Worm (Caenorhabditis elegans): ENCODE results near the gene Y47D7A.19.

DNA sequence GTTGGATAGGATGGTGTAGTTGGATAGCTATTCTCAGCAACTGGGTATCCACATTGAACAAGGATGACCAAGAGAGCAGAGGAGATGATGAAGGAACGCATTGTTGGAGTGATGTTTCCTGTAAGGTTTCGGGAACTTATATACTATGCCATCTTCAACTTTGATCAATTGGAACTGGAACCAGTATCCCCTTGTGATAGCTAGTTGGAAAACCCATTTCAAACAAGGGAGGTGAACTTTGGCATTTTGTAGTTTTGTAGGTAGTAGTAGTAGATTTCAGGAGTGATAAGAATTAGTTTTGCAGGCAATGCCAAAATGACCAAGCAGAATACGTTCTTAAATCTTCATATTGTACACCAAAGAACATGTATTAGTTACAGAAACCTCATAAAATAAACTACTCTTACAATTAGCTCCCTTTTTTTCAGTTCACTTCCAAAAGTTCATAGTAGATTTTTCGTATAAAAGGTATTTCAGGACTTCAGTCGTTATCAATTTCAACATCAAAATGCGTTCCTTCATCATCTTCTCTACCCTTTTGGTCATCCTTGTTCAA lies 4.3 kb upstream of the Y47D7A.19 start, which contains the start of the genes Y47D7A.7 and Y47D7A.2:
- TF ChIP-seq lin-39 (tag; optimal IDR thresholded peaks at IDR 0.05): no peak
- no peak for TF ChIP-seq nhr-11 (tag; optimal IDR thresholded peaks at IDR 0.05)
- no peak for TF ChIP-seq ztf-4 (tag; optimal IDR thresholded peaks at IDR 0.05)
- TF ChIP-seq egl-27 (tag; optimal IDR thresholded peaks at IDR 0.05): no peak
- no peak for TF ChIP-seq ZK546.5 (tag; optimal IDR thresholded peaks at IDR 0.05)
- TF ChIP-seq lsy-2 (tag; optimal IDR thresholded peaks at IDR 0.05): no peak
- no peak for TF ChIP-seq ama-1 (optimal IDR thresholded peaks at IDR 0.05)
- no peak for TF ChIP-seq lin-13 (GFP tag; optimal IDR thresholded peaks at IDR 0.05)
- no peak for TF ChIP-seq unc-62 (GFP tag; optimal IDR thresholded peaks at IDR 0.05)
- no peak for TF ChIP-seq nhr-25 (tag; optimal IDR thresholded peaks at IDR 0.05)
- no peak for TF ChIP-seq nhr-12 (tag; optimal IDR thresholded peaks at IDR 0.05)
- TF ChIP-seq unc-39 (tag; optimal IDR thresholded peaks at IDR 0.05): no peak
- no peak for TF ChIP-seq gmeb-1 (tag; optimal IDR thresholded peaks at IDR 0.05)
- TF ChIP-seq nhr-237 (tag; optimal IDR thresholded peaks at IDR 0.05): no peak

Data from whole organism, L2 larva.